Fruit fly (Drosophila melanogaster): Measurements from ENCODE around the gene fz4.

Gene fz4

DNA sequence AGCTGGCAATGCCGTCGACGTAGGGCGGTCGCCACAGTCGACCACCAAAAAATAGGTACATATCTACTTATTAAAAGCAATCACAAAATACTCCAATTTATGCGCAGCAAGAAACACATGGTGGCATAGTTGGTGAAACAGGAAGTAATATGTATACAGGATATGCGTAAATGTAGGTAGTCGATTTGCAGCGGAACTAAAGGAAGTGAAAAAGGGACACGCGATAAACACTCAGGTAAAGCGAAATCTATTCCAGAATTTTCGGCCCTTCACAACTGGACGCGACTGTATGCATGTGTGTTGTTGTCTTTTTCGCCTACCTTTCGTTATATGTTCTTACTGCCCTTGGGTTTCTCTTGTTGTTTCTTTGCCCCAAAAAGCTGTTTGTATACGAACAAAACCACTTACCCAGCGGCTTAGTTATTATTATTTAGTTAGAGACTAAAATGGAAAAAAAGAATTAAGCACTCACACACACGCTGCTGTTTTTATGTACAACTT, 13.6 kb downstream of the fz4 start:
- TF ChIP-seq CG34406 (GFP tag; optimal IDR thresholded peaks at IDR 0.05): peak; percentile 64
- TF ChIP-seq OdsH (GFP tag; optimal IDR thresholded peaks at IDR 0.05): peak; percentile 67
- TF ChIP-seq Lpt (GFP tag; optimal IDR thresholded peaks at IDR 0.05): peak; percentile 26
- peak; percentile 84 for TF ChIP-seq lz (GFP tag; optimal IDR thresholded peaks at IDR 0.05)
- peak; percentile 72 for TF ChIP-seq achi (GFP tag; optimal IDR thresholded peaks at IDR 0.05)
- 0 out of 2 replicates have a peak, but pooled peaks have one; percentile 15 for TF ChIP-seq CG11294 (GFP tag; IDR thresholded peaks at IDR 0.05)
- peak; percentile 75 for TF ChIP-seq Ets96B (tag; optimal IDR thresholded peaks at IDR 0.05)
- peak; percentile 63 for TF ChIP-seq Ets21C (GFP tag; optimal IDR thresholded peaks at IDR 0.05)
- TF ChIP-seq CG3919 (GFP tag; optimal IDR thresholded peaks at IDR 0.05): peak; percentile 51
- peak; percentile 77 for TF ChIP-seq Smox (GFP tag; optimal IDR thresholded peaks at IDR 0.05)
- peak; percentile 62 for TF ChIP-seq Hr4 (GFP tag; optimal IDR thresholded peaks at IDR 0.05)
- TF ChIP-seq vri (GFP tag; optimal IDR thresholded peaks at IDR 0.05): peak; percentile 15
- TF ChIP-seq CG11762 (GFP tag; optimal IDR thresholded peaks at IDR 0.05; ENCODE audit: insufficient read depth): peak; percentile 42
- TF ChIP-seq fd85E (GFP tag; optimal IDR thresholded peaks at IDR 0.05): no peak
- peak; percentile 79 for TF ChIP-seq Sox14 (GFP tag; optimal IDR thresholded peaks at IDR 0.05)
- peak; percentile 46; the same call in 1 of the 2 replicates for TF ChIP-seq Gug (GFP tag; IDR thresholded peaks at IDR 0.05)
- TF ChIP-seq Hr39 (GFP tag; optimal IDR thresholded peaks at IDR 0.05): peak; percentile 84
- peak; percentile 76 for TF ChIP-seq fd59A (GFP tag; optimal IDR thresholded peaks at IDR 0.05)
- no peak for TF ChIP-seq Hr38 (GFP tag; optimal IDR thresholded peaks at IDR 0.05)
- TF ChIP-seq CG15336 (GFP tag; IDR thresholded peaks at IDR 0.05): no peak; the same call in 1 of the 2 replicates
- peak; percentile 86 for TF ChIP-seq esn (GFP tag; optimal IDR thresholded peaks at IDR 0.05)
- TF ChIP-seq CG6792 (GFP tag; optimal IDR thresholded peaks at IDR 0.05): peak; percentile 69
- TF ChIP-seq CG8119 (GFP tag; IDR thresholded peaks at IDR 0.05): peak; percentile 58
- peak; percentile 85 for TF ChIP-seq Met (GFP tag; optimal IDR thresholded peaks at IDR 0.05)
- TF ChIP-seq net (GFP tag; optimal IDR thresholded peaks at IDR 0.05): peak; percentile 43
- TF ChIP-seq CG6808 (GFP tag; optimal IDR thresholded peaks at IDR 0.05): peak; percentile 79
- TF ChIP-seq svp (GFP tag): peak; percentile 91
- no peak for TF ChIP-seq CG8319 (GFP tag; optimal IDR thresholded peaks at IDR 0.05)
- TF ChIP-seq Eip75B (GFP tag; optimal IDR thresholded peaks at IDR 0.05): peak; percentile 78
- TF ChIP-seq Eip93F (GFP tag; optimal IDR thresholded peaks at IDR 0.05): no peak
- TF ChIP-seq dac (GFP tag; optimal IDR thresholded peaks at IDR 0.05): no peak
- TF ChIP-seq CG31627 (GFP tag; optimal IDR thresholded peaks at IDR 0.05): peak; percentile 83
- peak; percentile 43 for TF ChIP-seq CG6854 (GFP tag; optimal IDR thresholded peaks at IDR 0.05)
- peak; percentile 53 for TF ChIP-seq Sox15 (GFP tag; optimal IDR thresholded peaks at IDR 0.05)
- peak; percentile 78 for TF ChIP-seq CG3032 (tag; optimal IDR thresholded peaks at IDR 0.05)
- peak; percentile 83 for TF ChIP-seq topi (GFP tag; optimal IDR thresholded peaks at IDR 0.05)
- peak; percentile 61 for TF ChIP-seq CG7368 (GFP tag; optimal IDR thresholded peaks at IDR 0.05)
- TF ChIP-seq ss (GFP tag; optimal IDR thresholded peaks at IDR 0.05): peak; percentile 37 to 63
- TF ChIP-seq CG16779 (tag; optimal IDR thresholded peaks at IDR 0.05): peak; percentile 41
- TF ChIP-seq spab (GFP tag; optimal IDR thresholded peaks at IDR 0.05): peak; percentile 62
- peak; percentile 69 for TF ChIP-seq CG1621 (tag; optimal IDR thresholded peaks at IDR 0.05)
- peak; percentile 31 to 69 for TF ChIP-seq salr (GFP tag; optimal IDR thresholded peaks at IDR 0.05)
- TF ChIP-seq Eip78C (GFP tag): peak; percentile 87
- peak; percentile 51 for TF ChIP-seq eg (GFP tag; IDR thresholded peaks at IDR 0.05)
- TF ChIP-seq Sox102F (GFP tag; optimal IDR thresholded peaks at IDR 0.05): peak; percentile 74
- TF ChIP-seq cyc (GFP tag; optimal IDR thresholded peaks at IDR 0.05): peak; percentile 77
- TF ChIP-seq CG32006 (GFP tag; optimal IDR thresholded peaks at IDR 0.05): peak; percentile 68
- no peak for TF ChIP-seq CG6276 (GFP tag; optimal IDR thresholded peaks at IDR 0.05)
- TF ChIP-seq dsx (GFP tag; optimal IDR thresholded peaks at IDR 0.05; ENCODE audit: poor library complexity, severe bottlenecking): peak; percentile 71
- peak; percentile 76 for TF ChIP-seq CG10669 (GFP tag; optimal IDR thresholded peaks at IDR 0.05)
- TF ChIP-seq CG4318 (GFP tag; optimal IDR thresholded peaks at IDR 0.05): peak; percentile 12
- TF ChIP-seq CG6163 (GFP tag; IDR thresholded peaks at IDR 0.05): peak; percentile 68

All from whole organism, prepupa.